Worm (Caenorhabditis elegans): Measurements from ENCODE around the gene K09C6.7.
A peak's percentile ranks its signal among the peaks of the same experiment; 100 is the strongest.

Gene K09C6.7

ce11 chrV:866729-867128 lies 27.8 kb upstream of the K09C6.7 start, which contains the start of gene T02B11.3:
T02B11.3 (minus strand) TSS chrV:866829.
- TF ChIP-seq sdc-2 (tag; optimal IDR thresholded peaks at IDR 0.05), result no peak
- TF ChIP-seq lin-11 (tag; optimal IDR thresholded peaks at IDR 0.05), result no peak
- TF ChIP-seq ceh-34 (tag; optimal IDR thresholded peaks at IDR 0.05), result no peak
- TF ChIP-seq ceh-2 (tag; optimal IDR thresholded peaks at IDR 0.05), result no peak
- no peak for TF ChIP-seq npax-4 (tag; optimal IDR thresholded peaks at IDR 0.05)
- no peak for TF ChIP-seq ceh-9 (tag; optimal IDR thresholded peaks at IDR 0.05)
- TF ChIP-seq F13H6.1 (tag; optimal IDR thresholded peaks at IDR 0.05), result no peak

ce11 chrV:858841-859456 lies 20.1 kb upstream of the K09C6.7 start:
- TF ChIP-seq ceh-48 (tag; optimal IDR thresholded peaks at IDR 0.05) (no peak), sox-2 (GFP tag; IDR thresholded peaks at IDR 0.05) (0 out of 2 replicates have a peak, but pooled peaks have one; percentile 36), ceh-19 (GFP tag; optimal IDR thresholded peaks at IDR 0.05) (no peak)

ce11 chrV:856549-856948 lies 17.7 kb upstream of the K09C6.7 start, which contains the start of gene K09C6.2:
K09C6.2 (plus strand) TSS chrV:856849.
- TF ChIP-seq gmeb-2 (tag; optimal IDR thresholded peaks at IDR 0.05) (no peak), pat-9 (tag; optimal IDR thresholded peaks at IDR 0.05) (no peak), K09A11.1 (tag; optimal IDR thresholded peaks at IDR 0.05; ENCODE audit: insufficient read depth) (no peak), ceh-30 (tag; optimal IDR thresholded peaks at IDR 0.05) (no peak), pqm-1 (tag; optimal IDR thresholded peaks at IDR 0.05) (no peak), ceh-14 (tag; optimal IDR thresholded peaks at IDR 0.05) (no peak)

ce11 chrV:854966-855365 lies 16.1 kb upstream of the K09C6.7 start, which contains the start of gene K09C6.9:
K09C6.9 (minus strand) TSS chrV:855066.
- TF ChIP-seq mec-3 (tag; optimal IDR thresholded peaks at IDR 0.05; ENCODE audit: borderline replicate concordance), result no peak

ce11 chrV:852184-852583 lies 13.3 kb upstream of the K09C6.7 start, which contains the start of gene K09C6.3:
K09C6.3 (plus strand) TSS chrV:852484.
- TF ChIP-seq unc-3 (GFP tag; conservative IDR thresholded peaks at IDR 0.05), result no peak
- no peak for TF ChIP-seq unc-3 (tag; optimal IDR thresholded peaks at IDR 0.05)
- TF ChIP-seq fax-1 (tag; optimal IDR thresholded peaks at IDR 0.05), result no peak
- TF ChIP-seq ref-2 (tag; optimal IDR thresholded peaks at IDR 0.05), result no peak
- TF ChIP-seq nhr-232 (tag; optimal IDR thresholded peaks at IDR 0.05), result no peak
- no peak for TF ChIP-seq pha-2 (tag; optimal IDR thresholded peaks at IDR 0.05)
- no peak for TF ChIP-seq ceh-45 (GFP tag; IDR thresholded peaks at IDR 0.05)
- no peak for TF ChIP-seq sox-2 (GFP tag; IDR thresholded peaks at IDR 0.05)
- TF ChIP-seq T23F11.4 (GFP tag; optimal IDR thresholded peaks at IDR 0.05), result no peak
- TF ChIP-seq elt-4 (tag; optimal IDR thresholded peaks at IDR 0.05), result no peak
- no peak for TF ChIP-seq K02D7.2 (tag; optimal IDR thresholded peaks at IDR 0.05)
- no peak for TF ChIP-seq dve-1 (tag; optimal IDR thresholded peaks at IDR 0.05)
- no peak for TF ChIP-seq hlh-15 (tag; optimal IDR thresholded peaks at IDR 0.05)
- no peak for TF ChIP-seq ztf-16 (tag; optimal IDR thresholded peaks at IDR 0.05)
- TF ChIP-seq pha-4 (tag; optimal IDR thresholded peaks at IDR 0.05), result no peak
- TF ChIP-seq syd-9 (tag; optimal IDR thresholded peaks at IDR 0.05), result no peak
- TF ChIP-seq zip-5 (tag; optimal IDR thresholded peaks at IDR 0.05), result no peak
- no peak for TF ChIP-seq hlh-6 (tag; optimal IDR thresholded peaks at IDR 0.05)
- no peak for TF ChIP-seq ceh-24 (tag; optimal IDR thresholded peaks at IDR 0.05)

All from whole organism, late embryonic.